Worm (Caenorhabditis elegans) whole organism, L4/young adult: ENCODE data around the gene F40F8.5.

ENCODE experiments used
- W03F9.2 ChIP-seq: fragments of 150-350 bp; optimal IDR thresholded peaks from 2 replicates; lab custom pipeline; 2014; ENCODE audit warnings: missing biosample characterization, missing genetic modification characterization
- dao-5 ChIP-seq: sonication (generic microtip); optimal IDR thresholded peaks from 2 replicates; lab custom pipeline; 2016; ENCODE audit warnings: missing genotype, missing genetic modification characterization, moderate library complexity, missing compliant biosample characterization
- him-1 ChIP-seq: sonication (generic microtip); optimal IDR thresholded peaks from 2 replicates; lab custom pipeline; 2016; ENCODE audit warnings: missing genotype, missing genetic modification reagents, missing genetic modification characterization, missing compliant biosample characterization

DNA sequence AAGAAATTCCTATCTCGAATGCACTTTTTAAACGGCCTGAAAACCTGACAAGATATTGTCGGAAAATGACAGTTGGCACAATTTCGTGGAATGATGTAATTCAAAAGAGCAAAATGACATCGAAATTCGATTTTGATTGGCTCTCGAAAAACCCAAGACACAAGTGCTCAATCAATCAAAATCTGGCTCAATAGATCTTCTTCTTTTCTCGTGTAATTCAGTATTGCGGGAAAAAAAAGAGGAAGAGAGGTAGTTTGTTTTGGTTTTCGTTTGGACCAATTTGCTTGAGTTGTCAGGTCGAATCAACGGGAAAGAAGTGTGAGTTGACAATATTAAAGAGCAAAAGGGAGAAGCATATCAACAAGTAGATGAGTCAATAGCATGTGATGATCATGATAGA is 1.0 kb upstream of the F40F8.5 start:
- TF ChIP-seq dao-5 (no peak), him-1 (tag; lab: Kevin White, UChicago) (no peak), W03F9.2 (tag; lab: Kevin White, UChicago) (no peak)
